Worm (Caenorhabditis elegans) whole organism, L1 larva: ENCODE results near the gene dct-19.

Source experiments
- F16B12.6 ChIP-seq: fragments of 150-350 bp; optimal IDR thresholded peaks from 2 replicates; lab custom pipeline; 2014; ENCODE audit warnings: missing biosample characterization, missing genetic modification characterization
- efl-1 ChIP-seq, 4 experiments: fragments of 150-350 bp; optimal IDR thresholded peaks in 3 of 4; peaks in 1 of 4; 1 replicate in 1 of 4; 2 replicates in 3 of 4; lab custom pipeline; 2014; ENCODE audit warnings: missing biosample characterization in 2 of 4, missing genetic modification characterization in 2 of 4, missing genetic modification reagents in 2 of 4

- TF ChIP-seq efl-1 (optimal IDR thresholded peaks at IDR 0.05; lab: Kevin White, UChicago) (no peak), efl-1 (GFP tag; optimal IDR thresholded peaks at IDR 0.05 in 1 of 2; lab: Kevin White, UChicago) (no peak), F16B12.6 (tag; lab: Kevin White, UChicago) (no peak)
These were observed 46.3 kb upstream of the dct-19 start, which contains the start of gene K08D8.7 for ce11 chrIV:12896371-12896882.
